Fruit fly (Drosophila melanogaster) whole organism: ENCODE measurements around the gene CG31687.
"Not testable (repeated sequence)": the region's sequence is repeated elsewhere in the genome, so short reads cannot be mapped to it uniquely, and the experiment has no call there.

Source experiments
- CG8478 ChIP-seq: fragments of >200 bp; optimal IDR thresholded peaks from 2 replicates; lab custom pipeline; 2018; ENCODE audit warnings: inconsistent platforms
- Dll ChIP-seq: fragments of >200 bp; optimal IDR thresholded peaks from 2 replicates; lab custom pipeline; 2017
- EcR ChIP-seq, 2 experiments: fragments of >200 bp; optimal IDR thresholded peaks; 2 replicates each; lab custom pipeline; 2017; ENCODE audit warnings: missing biosample characterization in 2 of 2, missing genetic modification characterization in 2 of 2, missing genetic modification reagents in 2 of 2
- pan ChIP-seq: fragments of >200 bp; optimal IDR thresholded peaks from 2 replicates; lab custom pipeline; 2017
- psq ChIP-seq: fragments of >200 bp; optimal IDR thresholded peaks from 2 replicates; lab custom pipeline; 2017
- usp ChIP-seq: fragments of >200 bp; optimal IDR thresholded peaks from 2 replicates; lab custom pipeline; 2017; ENCODE audit warnings: missing biosample characterization, missing genetic modification characterization, mixed read lengths

The CG31687 gene

DNA sequence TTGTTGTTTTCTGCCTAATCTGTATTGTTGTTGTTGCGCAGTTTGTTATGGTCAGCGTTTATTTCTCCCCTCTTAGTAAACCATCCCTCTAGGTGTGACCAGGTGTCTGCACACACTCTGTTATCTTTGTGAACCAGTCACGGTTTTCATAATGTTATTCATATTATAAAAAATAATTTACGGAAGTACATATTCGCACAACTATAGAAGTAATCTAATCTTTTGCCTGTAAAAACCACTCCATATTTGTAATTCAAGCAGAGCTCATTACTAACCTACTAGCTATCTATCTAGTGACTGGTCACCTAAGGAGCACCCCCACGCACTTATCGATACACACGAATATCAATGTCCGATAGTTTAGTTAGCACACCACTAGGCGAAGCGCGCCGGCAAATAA, at the start of gene CG31687, which contains the start of gene CG31683:
TSS of gene CG31687 (plus strand) at position 362 of the 400 bp plus-strand sequence.
TSS of gene CG31683 (minus strand) at position 101 of the 400 bp plus-strand sequence.
- TF ChIP-seq CG8478; pan (lab: Kevin White, UChicago); psq (lab: Kevin White, UChicago): not testable (repeated sequence)

dm6 chr2L:20400875-20401274, 49.1 kb upstream of the CG31687 start:
- no peak for TF ChIP-seq Dll
- no peak for TF ChIP-seq psq (lab: Kevin White, UChicago)

- no peak for TF ChIP-seq usp
- no peak for TF ChIP-seq psq (lab: Kevin White, UChicago)
- TF ChIP-seq EcR (GFP tag; optimal IDR thresholded peaks at IDR 0.05; lab: Kevin White, UChicago) = no peak
- TF ChIP-seq Dll = no peak
- no peak for TF ChIP-seq pan (lab: Kevin White, UChicago)
- no peak for TF ChIP-seq CG8478
Measured at dm6 chr2L:20401408-20401807, 48.6 kb upstream of the CG31687 start.

DNA sequence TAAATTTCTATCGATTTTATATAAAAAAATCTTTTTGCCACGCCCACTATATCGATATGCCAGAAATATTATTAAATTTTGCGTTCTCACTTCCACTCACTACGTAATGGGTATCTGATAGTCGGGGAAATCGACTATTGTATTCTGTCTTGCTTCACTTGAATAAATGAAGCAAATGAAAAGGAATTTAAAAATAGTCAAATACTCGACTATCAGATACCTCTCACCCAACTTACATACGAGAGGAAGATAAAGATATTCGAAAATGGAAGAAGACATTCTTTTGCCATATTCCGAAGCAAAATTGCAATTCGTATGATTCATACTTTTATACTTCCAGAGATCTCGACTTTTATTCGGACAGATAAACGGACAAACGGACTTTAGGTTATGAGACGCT, 36.2 kb upstream of the CG31687 start:
- TF ChIP-seq EcR (GFP tag; optimal IDR thresholded peaks at IDR 0.05; lab: Kevin White, UChicago) (no peak), pan (lab: Kevin White, UChicago) (no peak), psq (lab: Kevin White, UChicago) (no peak), CG8478 (no peak), usp (no peak), Dll (no peak)

DNA sequence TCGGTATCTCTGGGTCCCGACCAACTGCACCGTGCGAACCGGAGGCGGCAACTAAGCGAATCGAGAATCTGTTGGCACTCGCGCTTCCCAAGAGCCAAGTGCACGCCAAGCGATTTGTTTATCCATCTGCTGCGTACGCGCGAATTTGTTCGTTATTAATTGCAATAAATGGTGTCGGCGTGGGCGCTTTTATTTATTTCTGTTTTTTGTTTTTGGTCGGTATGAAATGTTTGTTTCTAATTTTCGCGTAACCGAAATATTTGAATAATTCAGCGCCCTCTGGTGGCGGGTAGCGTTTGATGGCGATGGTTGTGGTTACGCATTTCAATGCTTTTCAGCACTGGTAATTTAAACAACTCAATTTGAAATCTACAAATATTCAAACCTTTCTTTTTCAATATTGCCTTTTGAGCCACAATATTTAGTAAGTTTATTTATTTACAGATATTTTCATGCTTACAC, 35.2 kb upstream of the CG31687 start, which contains the start of gene CG10947:
TSS of gene CG10947 (minus strand) at position 51 of the 462 bp plus-strand sequence.
- TF ChIP-seq usp (no peak), EcR (GFP tag; optimal IDR thresholded peaks at IDR 0.05; lab: Kevin White, UChicago) (no peak), Dll (no peak), pan (lab: Kevin White, UChicago) (no peak), psq (lab: Kevin White, UChicago) (no peak), CG8478 (no peak)

DNA sequence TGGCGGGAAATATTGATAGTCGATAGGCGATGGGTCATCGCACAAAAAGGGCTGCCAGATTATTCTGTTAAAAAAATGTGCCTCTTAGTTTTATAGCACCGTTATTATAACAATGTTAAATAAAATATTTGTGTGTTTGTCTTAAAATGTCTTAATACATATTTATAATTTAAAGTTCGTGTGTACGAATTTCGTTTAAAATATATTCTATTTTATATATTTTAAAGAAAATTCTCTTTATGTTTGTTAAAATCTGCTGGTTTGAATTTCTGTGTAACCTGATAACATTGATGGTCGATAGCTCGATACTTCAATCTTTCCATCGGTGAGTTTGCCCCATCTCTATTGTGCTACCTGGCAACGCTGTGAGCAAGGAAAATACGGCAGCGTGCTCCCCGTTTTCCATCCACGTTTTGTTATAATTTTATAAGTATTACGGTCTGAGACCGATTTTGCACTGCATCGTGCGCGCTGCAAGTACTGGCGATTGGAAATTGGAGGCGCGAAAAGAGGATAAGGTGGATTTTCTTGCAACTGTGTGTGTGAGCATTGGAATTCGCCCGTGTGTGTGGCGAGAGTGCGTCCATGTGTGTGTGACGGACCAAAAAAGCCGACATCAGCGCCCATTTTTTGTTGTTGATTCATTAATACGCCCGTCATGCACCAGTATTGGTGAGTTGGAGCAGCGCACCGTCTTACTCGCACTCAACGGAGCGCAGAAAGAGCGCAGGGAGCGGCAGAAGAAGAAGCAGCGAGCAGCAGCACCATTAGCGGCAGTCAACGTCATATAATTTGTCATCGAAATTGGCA, 33.1 kb upstream of the CG31687 start, which contains the start of the genes CG10949 and Arpc2:
TSS of gene CG10949 (minus strand) at position 165 of the 810 bp plus-strand sequence.
TSS of gene Arpc2 (plus strand) at position 304 of the 810 bp plus-strand sequence.
- no peak for TF ChIP-seq EcR (GFP tag; optimal IDR thresholded peaks at IDR 0.05; lab: Kevin White, UChicago)
- TF ChIP-seq usp = no peak
- TF ChIP-seq psq (lab: Kevin White, UChicago) = no peak
- TF ChIP-seq Dll = no peak
- TF ChIP-seq pan (lab: Kevin White, UChicago) = no peak
- TF ChIP-seq CG8478 = no peak

- TF ChIP-seq CG8478 (no peak), psq (lab: Kevin White, UChicago) (no peak), pan (lab: Kevin White, UChicago) (no peak), Dll (no peak), EcR (GFP tag; optimal IDR thresholded peaks at IDR 0.05; lab: Kevin White, UChicago) (no peak), usp (no peak)
Measured at dm6 chr2L:20417597-20418286, 32.3 kb upstream of the CG31687 start.

DNA sequence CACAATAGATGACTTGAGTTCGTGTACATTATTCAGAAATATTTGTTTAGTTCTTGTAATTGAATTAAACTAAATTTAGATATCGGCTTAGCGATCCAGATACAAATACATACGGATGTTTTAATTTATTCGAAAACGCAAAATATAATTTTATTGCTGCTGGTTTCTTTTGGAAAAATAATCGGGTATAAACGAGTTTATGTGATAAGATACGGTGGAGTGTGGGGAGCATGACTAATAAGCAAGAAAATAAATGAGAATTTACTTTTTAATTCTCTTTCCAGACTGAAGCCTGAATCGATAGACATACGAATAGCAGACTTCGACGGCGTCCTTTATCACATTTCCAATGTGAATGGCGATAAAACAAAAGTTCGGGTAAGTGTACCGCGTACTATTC, 30.0 kb upstream of the CG31687 start:
- TF ChIP-seq psq (lab: Kevin White, UChicago) = no peak
- no peak for TF ChIP-seq CG8478
- no peak for TF ChIP-seq pan (lab: Kevin White, UChicago)
- no peak for TF ChIP-seq EcR (GFP tag; optimal IDR thresholded peaks at IDR 0.05; lab: Kevin White, UChicago)
- TF ChIP-seq Dll = no peak
- TF ChIP-seq usp = no peak

DNA sequence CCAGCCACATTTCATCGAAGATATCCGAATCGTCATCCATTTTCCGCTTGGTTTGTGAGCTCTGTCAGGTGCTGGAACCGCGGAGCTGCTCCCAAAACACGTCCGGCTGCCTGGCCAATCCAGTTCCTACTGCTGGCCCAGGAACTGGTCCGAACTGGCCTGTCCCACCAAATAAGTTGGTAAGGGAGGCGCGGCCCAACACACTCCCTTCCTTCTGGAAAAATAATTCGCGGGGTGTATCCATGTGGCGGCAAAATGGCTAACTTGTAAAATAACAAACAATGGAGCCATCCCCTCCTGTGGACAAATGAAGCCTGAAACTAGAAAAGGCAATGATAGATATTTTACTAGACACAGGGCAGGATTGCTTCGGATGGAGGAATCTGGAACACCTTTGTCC, 25.5 kb upstream of the CG31687 start, which contains the start of gene CG15130:
TSS of gene CG15130 (minus strand) at position 101 of the 400 bp plus-strand sequence.
- TF ChIP-seq pan (lab: Kevin White, UChicago) = no peak
- TF ChIP-seq usp = no peak
- TF ChIP-seq EcR (GFP tag; optimal IDR thresholded peaks at IDR 0.05; lab: Kevin White, UChicago) = no peak
- no peak for TF ChIP-seq CG8478
- TF ChIP-seq Dll = no peak
- no peak for TF ChIP-seq psq (lab: Kevin White, UChicago)

dm6 chr2L:20425854-20426396, 24.1 kb upstream of the CG31687 start, which contains the start of gene CG31688:
Gene CG31688, plus strand, starts transcription at chr2L:20426199.
- TF ChIP-seq usp (no peak), CG8478 (no peak), EcR (GFP tag; optimal IDR thresholded peaks at IDR 0.05; lab: Kevin White, UChicago) (no peak), psq (lab: Kevin White, UChicago) (no peak), Dll (no peak), pan (lab: Kevin White, UChicago) (no peak)

dm6 chr2L:20427401-20427800, 22.6 kb upstream of the CG31687 start:
- TF ChIP-seq pan (lab: Kevin White, UChicago) (no peak), EcR (GFP tag; optimal IDR thresholded peaks at IDR 0.05; lab: Kevin White, UChicago) (no peak)

dm6 chr2L:20428382-20428755, 21.7 kb upstream of the CG31687 start:
- TF ChIP-seq psq (lab: Kevin White, UChicago) (no peak), EcR (GFP tag; optimal IDR thresholded peaks at IDR 0.05; lab: Kevin White, UChicago) (no peak), Dll (no peak), usp (no peak)
